Fruit fly (Drosophila melanogaster) whole organism, embryonic: ENCODE results near the gene CG14332.
A peak's percentile ranks its signal among the peaks of the same experiment; 100 is the strongest.

Source experiments
- Atf-2 ChIP-seq: fragments of 200-800 bp; sonication (Bioruptor generic); optimal IDR thresholded peaks from 2 replicates; lab custom pipeline; 2016; ENCODE audit warnings: missing biosample characterization, missing genetic modification characterization
- CG10147 ChIP-seq: fragments of 200-800 bp; sonication (Bioruptor generic); optimal IDR thresholded peaks from 2 replicates; lab custom pipeline; 2019; ENCODE audit warnings: missing biosample characterization, mild to moderate bottlenecking, missing genetic modification characterization, moderate library complexity
- CG1024 ChIP-seq: fragments of 200-800 bp; sonication (Bioruptor generic); IDR thresholded peaks from 2 replicates; pipeline ENCODE4 v1.3.6; 2022; ENCODE audit warnings: missing biosample characterization, missing genetic modification characterization
- CG13296 ChIP-seq: fragments of 200-800 bp; sonication (Bioruptor generic); optimal IDR thresholded peaks from 3 replicates; lab custom pipeline; 2018; ENCODE audit warnings: missing biosample characterization, mild to moderate bottlenecking, missing genetic modification characterization
- CG14860 ChIP-seq: fragments of 200-800 bp; sonication (Bioruptor generic); IDR thresholded peaks from 3 replicates; pipeline ENCODE4 v1.3.6; 2022; ENCODE audit warnings: missing biosample characterization, missing genetic modification characterization; ENCODE audit not compliant: partially characterized antibody
- CG14965 ChIP-seq: fragments of 200-800 bp; sonication (Bioruptor generic); optimal IDR thresholded peaks from 2 replicates; lab custom pipeline; 2016; ENCODE audit warnings: missing biosample characterization, missing genetic modification characterization, borderline replicate concordance
- CG15269 ChIP-seq: fragments of 200-800 bp; sonication (Bioruptor generic); optimal IDR thresholded peaks from 2 replicates; lab custom pipeline; 2018; ENCODE audit warnings: missing biosample characterization, mild to moderate bottlenecking, missing genetic modification characterization, moderate library complexity
- CG16863 ChIP-seq: fragments of 200-800 bp; sonication (Bioruptor generic); optimal IDR thresholded peaks from 3 replicates; lab custom pipeline; 2016; ENCODE audit warnings: missing biosample characterization, missing genetic modification characterization
- CG17359 ChIP-seq: fragments of 200-800 bp; sonication (Bioruptor generic); optimal IDR thresholded peaks from 3 replicates; lab custom pipeline; 2018; ENCODE audit warnings: missing biosample characterization, mild to moderate bottlenecking, missing genetic modification characterization, moderate library complexity
- CG17912 ChIP-seq: fragments of 200-800 bp; sonication (Bioruptor generic); optimal IDR thresholded peaks from 2 replicates; lab custom pipeline; 2018; ENCODE audit warnings: missing biosample characterization, mild to moderate bottlenecking, missing genetic modification characterization
- CG18476 ChIP-seq: fragments of 200-800 bp; sonication (Bioruptor generic); optimal IDR thresholded peaks from 2 replicates; lab custom pipeline; 2016; ENCODE audit warnings: missing biosample characterization, mild to moderate bottlenecking, missing genetic modification characterization
- CG2116 ChIP-seq: fragments of 200-800 bp; sonication (Bioruptor generic); optimal IDR thresholded peaks from 3 replicates; lab custom pipeline; 2018; ENCODE audit warnings: missing biosample characterization, mild to moderate bottlenecking, missing genetic modification characterization
- CG2129 ChIP-seq: fragments of 200-800 bp; sonication (Bioruptor generic); IDR thresholded peaks from 2 replicates; pipeline ENCODE4 v1.3.6; 2022; ENCODE audit warnings: missing biosample characterization, missing genetic modification characterization; ENCODE audit not compliant: partially characterized antibody
- CG2678 ChIP-seq: fragments of 200-800 bp; sonication (Bioruptor generic); optimal IDR thresholded peaks from 3 replicates; lab custom pipeline; 2019; ENCODE audit warnings: missing biosample characterization, mild to moderate bottlenecking, missing genetic modification characterization, moderate library complexity
- CG32532 ChIP-seq: fragments of 200-800 bp; sonication (Bioruptor generic); IDR thresholded peaks from 2 replicates; pipeline ENCODE4 v1.3.6; 2022; ENCODE audit warnings: missing biosample characterization, missing genetic modification characterization
- CG32767 ChIP-seq: fragments of 200-800 bp; sonication (Bioruptor generic); IDR thresholded peaks from 2 replicates; pipeline ENCODE4 v1.3.6; 2022; ENCODE audit warnings: missing biosample characterization, missing genetic modification characterization
- CG3407 ChIP-seq: fragments of 200-800 bp; sonication (Bioruptor generic); optimal IDR thresholded peaks from 2 replicates; lab custom pipeline; 2018; ENCODE audit warnings: missing biosample characterization, mild to moderate bottlenecking, missing genetic modification characterization
- CG34422 ChIP-seq: fragments of 200-800 bp; sonication (Bioruptor generic); IDR thresholded peaks from 3 replicates; pipeline ENCODE4 v1.3.6; 2022; ENCODE audit warnings: missing biosample characterization, missing genetic modification characterization
- CG4360 ChIP-seq: fragments of 200-800 bp; sonication (Bioruptor generic); IDR thresholded peaks from 2 replicates; pipeline ENCODE4 v1.3.6; 2022; ENCODE audit warnings: missing biosample characterization, missing genetic modification characterization
- CG7928 ChIP-seq: fragments of 200-800 bp; sonication (Bioruptor generic); optimal IDR thresholded peaks from 2 replicates; lab custom pipeline; 2017; ENCODE audit warnings: missing biosample characterization, mild to moderate bottlenecking, missing genetic modification characterization
- CG8290 ChIP-seq, 3 experiments: fragments of 200-800 bp; sonication (Bioruptor generic); optimal IDR thresholded peaks; 2 replicates each; lab custom pipeline; 2016 to 2019; ENCODE audit warnings: missing biosample characterization in 3 of 3, missing genetic modification characterization in 3 of 3, mild to moderate bottlenecking in 2 of 3, moderate library complexity in 1 of 3
- CG8478 ChIP-seq: fragments of >200 bp; optimal IDR thresholded peaks from 2 replicates; lab custom pipeline; 2018
- Camta ChIP-seq: fragments of 200-800 bp; sonication (Bioruptor generic); optimal IDR thresholded peaks from 2 replicates; lab custom pipeline; 2016; ENCODE audit warnings: missing biosample characterization, missing genetic modification characterization
- Dll ChIP-seq: fragments of 200-800 bp; sonication (Bioruptor generic); IDR thresholded peaks from 4 replicates; pipeline ENCODE4 v1.3.6; 2022; ENCODE audit warnings: missing biosample characterization, missing genetic modification characterization; ENCODE audit not compliant: partially characterized antibody
- Drgx ChIP-seq: fragments of 200-800 bp; sonication (Bioruptor generic); IDR thresholded peaks from 2 replicates; pipeline ENCODE4 v1.3.6; 2022; ENCODE audit warnings: missing biosample characterization, missing genetic modification characterization
- ERR ChIP-seq: fragments of 200-800 bp; sonication (Bioruptor generic); optimal IDR thresholded peaks from 2 replicates; lab custom pipeline; 2016; ENCODE audit warnings: missing biosample characterization, missing genetic modification characterization
- Gug ChIP-seq: fragments of 200-800 bp; sonication (Bioruptor generic); IDR thresholded peaks from 4 replicates; pipeline ENCODE4 v1.3.6; 2022; ENCODE audit warnings: missing biosample characterization, missing genetic modification characterization
- Kr ChIP-seq: fragments of 200-800 bp; sonication (Bioruptor generic); optimal IDR thresholded peaks from 2 replicates; lab custom pipeline; 2017; ENCODE audit warnings: missing biosample characterization, mild to moderate bottlenecking, missing genetic modification characterization
- Med ChIP-seq: fragments of 200-800 bp; sonication (Bioruptor generic); peaks from one replicate; lab custom pipeline; 2016; ENCODE audit warnings: missing biosample characterization, missing genetic modification characterization, mild to moderate bottlenecking, inconsistent platforms, moderate library complexity
- NK7.1 ChIP-seq: fragments of 200-800 bp; sonication (Bioruptor generic); optimal IDR thresholded peaks from 3 replicates; lab custom pipeline; 2016; ENCODE audit warnings: missing biosample characterization, missing genetic modification characterization
- Nf-YA ChIP-seq: fragments of 200-800 bp; sonication (Bioruptor generic); IDR thresholded peaks from 2 replicates; pipeline ENCODE4 v1.3.6; 2022; ENCODE audit warnings: missing biosample characterization, missing genetic modification characterization
- NfI ChIP-seq: fragments of 200-800 bp; sonication (Bioruptor generic); optimal IDR thresholded peaks from 3 replicates; lab custom pipeline; 2018; ENCODE audit warnings: missing biosample characterization, mild to moderate bottlenecking, missing genetic modification characterization, moderate library complexity
- Six4 ChIP-seq: fragments of 200-800 bp; sonication (Bioruptor generic); optimal IDR thresholded peaks from 2 replicates; lab custom pipeline; 2016; ENCODE audit warnings: missing biosample characterization, missing genetic modification characterization
- ab ChIP-seq: fragments of 200-800 bp; sonication (Bioruptor generic); optimal IDR thresholded peaks from 2 replicates; lab custom pipeline; 2016; ENCODE audit warnings: missing biosample characterization, missing genetic modification characterization
- bsh ChIP-seq, 2 experiments: fragments of 200-800 bp; sonication (Bioruptor generic); optimal IDR thresholded peaks; 2 replicates each; lab custom pipeline; 2017 to 2018; ENCODE audit warnings: mild to moderate bottlenecking in 2 of 2, missing biosample characterization in 2 of 2, missing genetic modification characterization in 2 of 2, moderate library complexity in 1 of 2
- cato ChIP-seq: fragments of 200-800 bp; sonication (Bioruptor generic); optimal IDR thresholded peaks from 2 replicates; lab custom pipeline; 2016; ENCODE audit warnings: missing biosample characterization, missing genetic modification characterization, borderline replicate concordance
- ems ChIP-seq: fragments of 200-800 bp; sonication (Bioruptor generic); optimal IDR thresholded peaks from 3 replicates; lab custom pipeline; 2016; ENCODE audit warnings: missing biosample characterization, missing genetic modification characterization
- eve ChIP-seq, 2 experiments: fragments of >200 bp; optimal IDR thresholded peaks; 2 replicates each; lab custom pipeline; 2017; ENCODE audit warnings: missing biosample characterization in 2 of 2, missing genetic modification characterization in 2 of 2
- ewg ChIP-seq: fragments of 200-800 bp; sonication (Bioruptor generic); optimal IDR thresholded peaks from 3 replicates; lab custom pipeline; 2017; ENCODE audit warnings: mild to moderate bottlenecking, missing biosample characterization, missing genetic modification reagents, missing genetic modification characterization
- gcm2 ChIP-seq: fragments of 200-800 bp; sonication (Bioruptor generic); optimal IDR thresholded peaks from 2 replicates; lab custom pipeline; 2016; ENCODE audit warnings: missing biosample characterization, missing genetic modification characterization
- gem ChIP-seq: fragments of 200-800 bp; sonication (Bioruptor generic); optimal IDR thresholded peaks from 2 replicates; lab custom pipeline; 2019; ENCODE audit warnings: missing biosample characterization, mild to moderate bottlenecking, missing genetic modification characterization, moderate library complexity
- klu ChIP-seq: fragments of 200-800 bp; sonication (Bioruptor generic); IDR thresholded peaks from 2 replicates; pipeline ENCODE4 v1.3.6; 2022; ENCODE audit warnings: missing biosample characterization, missing genetic modification characterization
- kni ChIP-seq: fragments of 200-800 bp; sonication (Bioruptor generic); optimal IDR thresholded peaks from 3 replicates; lab custom pipeline; 2017; ENCODE audit warnings: mild to moderate bottlenecking, missing biosample characterization, missing genetic modification reagents, missing genetic modification characterization
- knrl ChIP-seq: fragments of 200-800 bp; sonication (Bioruptor generic); IDR thresholded peaks from 3 replicates; pipeline ENCODE4 v1.3.6; 2022; ENCODE audit warnings: missing biosample characterization, missing genetic modification characterization; ENCODE audit not compliant: partially characterized antibody
- ranshi ChIP-seq: fragments of 200-800 bp; sonication (Bioruptor generic); IDR thresholded peaks from 2 replicates; pipeline ENCODE4 v1.3.6; 2022; ENCODE audit warnings: missing biosample characterization, missing genetic modification characterization
- rib ChIP-seq: fragments of 200-800 bp; sonication (Bioruptor generic); IDR thresholded peaks from 2 replicates; pipeline ENCODE4 v1.3.6; 2022; ENCODE audit warnings: missing biosample characterization, missing genetic modification characterization
- sc ChIP-seq, 3 experiments: fragments of >200 bp in 2 of 3; fragments of 200-800 bp in 1 of 3; sonication (Bioruptor generic) in 1 of 3; optimal IDR thresholded peaks; 2 replicates in 2 of 3; 3 replicates in 1 of 3; lab custom pipeline; 2017; ENCODE audit warnings: mild to moderate bottlenecking in 1 of 3, missing biosample characterization in 1 of 3, missing genetic modification characterization in 1 of 3, missing genetic modification reagents in 1 of 3
- sim ChIP-seq: fragments of 200-800 bp; sonication (Bioruptor generic); IDR thresholded peaks from 2 replicates; pipeline ENCODE4 v1.3.6; 2022; ENCODE audit warnings: missing biosample characterization, missing genetic modification characterization
- trh ChIP-seq: fragments of 200-800 bp; sonication (Bioruptor generic); optimal IDR thresholded peaks from 2 replicates; lab custom pipeline; 2016; ENCODE audit warnings: missing biosample characterization, missing genetic modification characterization

CG14332 gene

DNA sequence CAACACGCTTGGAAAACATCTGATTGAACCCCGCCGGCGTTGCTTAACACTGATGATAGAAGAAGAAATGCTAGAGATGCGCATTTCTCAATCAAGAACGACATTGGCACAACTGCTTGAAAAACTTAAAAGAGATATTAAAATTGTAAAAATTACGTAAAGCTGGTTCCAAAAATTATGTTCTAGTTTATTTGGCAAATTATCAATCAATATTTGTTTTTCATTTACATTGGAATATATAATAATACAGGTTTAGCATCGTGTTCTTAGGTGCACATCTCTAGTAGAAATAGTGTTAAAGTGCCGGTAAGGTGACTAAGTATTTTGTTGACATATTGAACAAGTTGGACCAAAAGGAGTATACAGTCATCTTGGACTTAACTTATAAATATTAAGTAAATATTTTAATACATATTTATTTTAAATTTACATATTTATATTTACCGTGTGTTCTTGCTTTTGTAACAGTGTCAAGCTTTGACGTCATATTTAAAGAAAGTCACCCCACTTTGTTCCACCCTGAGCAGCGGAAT lies 30.6 kb downstream of the CG14332 start, which contains the start of the genes Brf and sds22 (continued):
- TF ChIP-seq CG14965 (GFP tag; lab: Kevin White, UChicago) (peak; percentile 48), sim (peak; percentile 73), CG8290 (GFP tag; optimal IDR thresholded peaks at IDR 0.05; lab: Kevin White, UChicago) (peak; percentile 96), CG8290 (tag; optimal IDR thresholded peaks at IDR 0.05; lab: Kevin White, UChicago) (peak; percentile 71 to 88), CG2116 (GFP tag; lab: Kevin White, UChicago) (peak; percentile 89), CG32532 (peak; percentile 95), kni (GFP tag; lab: Kevin White, UChicago) (peak; percentile 74), ab (peak; percentile 89), gcm2 (GFP tag; lab: Kevin White, UChicago) (peak; percentile 87), CG4360 (GFP tag; lab: Robert Waterston, UW) (peak; percentile 52), CG17359 (peak; percentile 92), ranshi (GFP tag; lab: Robert Waterston, UW) (peak; percentile 95), CG7928 (GFP tag; lab: Kevin White, UChicago) (peak; percentile 67), CG17912 (GFP tag; lab: Kevin White, UChicago) (peak; percentile 77), cato (GFP tag; lab: Kevin White, UChicago) (peak; percentile 89), CG34422 (GFP tag; lab: Robert Waterston, UW) (peak; percentile 97), CG2129 (peak; percentile 62), CG3407 (peak; percentile 85), Kr (GFP tag; lab: Kevin White, UChicago) (peak; percentile 33), CG8478 (lab: Kevin White, UChicago) (no peak), CG2678 (tag; lab: Kevin White, UChicago) (peak; percentile 96), ERR (peak; percentile 89), gem (tag; lab: Kevin White, UChicago) (peak; percentile 98), CG1024 (GFP tag; lab: Robert Waterston, UW) (peak; percentile 86), eve (GFP tag; optimal IDR thresholded peaks at IDR 0.05; lab: Kevin White, UChicago) (peak in 1 of 2 experiments; percentile 95), sc (optimal IDR thresholded peaks at IDR 0.05; lab: Kevin White, UChicago) (no peak), sc (GFP tag; optimal IDR thresholded peaks at IDR 0.05; lab: Kevin White, UChicago) (peak; percentile 88), Dll (peak; percentile 89), CG13296 (GFP tag; lab: Kevin White, UChicago) (peak; percentile 92), ems (GFP tag; lab: Kevin White, UChicago) (peak; percentile 96), CG32767 (peak; percentile 92), NK7.1 (peak; percentile 86), CG14860 (GFP tag; lab: Robert Waterston, UW) (peak; percentile 74; the same call in 2 of the 3 replicates), CG15269 (tag; lab: Kevin White, UChicago) (peak; percentile 95), Drgx (peak; percentile 83), klu (GFP tag; lab: Robert Waterston, UW) (peak; percentile 94), rib (GFP tag; lab: Robert Waterston, UW) (peak; percentile 93), knrl (GFP tag; lab: Robert Waterston, UW) (peak; percentile 87), CG16863 (GFP tag; lab: Kevin White, UChicago) (peak; percentile 94), CG10147 (peak; percentile 96), bsh (GFP tag; optimal IDR thresholded peaks at IDR 0.05; lab: Kevin White, UChicago) (peak; percentile 80 to 94), Camta (GFP tag; lab: Kevin White, UChicago) (peak; percentile 92), Six4 (GFP tag; lab: Kevin White, UChicago) (peak; percentile 94), trh (peak; percentile 93), Atf-2 (GFP tag; lab: Kevin White, UChicago) (peak; percentile 94), Gug (GFP tag; lab: Robert Waterston, UW) (peak; percentile 92), ewg (GFP tag; lab: Kevin White, UChicago) (peak; percentile 87), Med (GFP tag; lab: Kevin White, UChicago) (peak; percentile 99), Nf-YA (GFP tag; lab: Robert Waterston, UW) (peak; percentile 73; the same call in 1 of the 2 replicates), NfI (GFP tag; lab: Kevin White, UChicago) (peak; percentile 96), CG18476 (GFP tag; lab: Kevin White, UChicago) (peak; percentile 94)
